Worm (Caenorhabditis elegans) whole organism, L3 larva: ENCODE data around the gene nhr-68.

ENCODE experiments used
- R02D3.7 ChIP-seq: fragments of 150-350 bp; optimal IDR thresholded peaks from 2 replicates; lab custom pipeline; 2014; ENCODE audit warnings: missing biosample characterization, missing genetic modification characterization
- ZK546.5 ChIP-seq: sonication (generic microtip); optimal IDR thresholded peaks from 2 replicates; lab custom pipeline; 2017; ENCODE audit warnings: missing biosample characterization, missing genetic modification characterization
- aly-2 ChIP-seq: fragments of 150-350 bp; optimal IDR thresholded peaks from 2 replicates; lab custom pipeline; 2014; ENCODE audit warnings: missing biosample characterization, missing genetic modification characterization
- ama-1 ChIP-seq: fragments of 150-350 bp; optimal IDR thresholded peaks from 2 replicates; lab custom pipeline; 2018
- ceh-16 ChIP-seq: sonication (generic microtip); optimal IDR thresholded peaks from 2 replicates; lab custom pipeline; 2017; ENCODE audit warnings: missing biosample characterization, missing genetic modification characterization
- ceh-28 ChIP-seq: fragments of 150-350 bp; optimal IDR thresholded peaks from 2 replicates; lab custom pipeline; 2014; ENCODE audit warnings: missing biosample characterization, missing genetic modification reagents, missing genetic modification characterization
- ceh-82 ChIP-seq: fragments of 150-350 bp; optimal IDR thresholded peaks from 2 replicates; lab custom pipeline; 2014; ENCODE audit warnings: missing biosample characterization, missing genetic modification characterization
- ceh-9 ChIP-seq: sonication (generic microtip); optimal IDR thresholded peaks from 2 replicates; lab custom pipeline; 2018; ENCODE audit warnings: missing biosample characterization, missing genetic modification characterization
- daf-12 ChIP-seq: fragments of 150-350 bp; optimal IDR thresholded peaks from 2 replicates; lab custom pipeline; 2014; ENCODE audit warnings: missing biosample characterization, missing genetic modification reagents, missing genetic modification characterization
- egl-27 ChIP-seq: sonication (generic microtip); optimal IDR thresholded peaks from 4 replicates; lab custom pipeline; 2017; ENCODE audit warnings: missing biosample characterization, missing genetic modification reagents, missing genetic modification characterization
- egl-5 ChIP-seq: fragments of 150-350 bp; optimal IDR thresholded peaks from 2 replicates; lab custom pipeline; 2017; ENCODE audit warnings: missing biosample characterization, missing genetic modification reagents, missing genetic modification characterization, inconsistent platforms
- elt-1 ChIP-seq: fragments of 150-350 bp; optimal IDR thresholded peaks from 2 replicates; lab custom pipeline; 2014; ENCODE audit warnings: missing biosample characterization, missing genetic modification characterization
- elt-2 ChIP-seq: sonication (generic microtip); optimal IDR thresholded peaks from 2 replicates; lab custom pipeline; 2016; ENCODE audit warnings: missing genetic modification reagents, mild to moderate bottlenecking, missing genetic modification characterization, missing compliant biosample characterization
- elt-3 ChIP-seq, 3 experiments: fragments of 150-350 bp in 1 of 3; sonication (generic microtip) in 2 of 3; optimal IDR thresholded peaks; 2 replicates in 2 of 3; 4 replicates in 1 of 3; lab custom pipeline; 2014 to 2017; ENCODE audit warnings: missing biosample characterization in 3 of 3, missing genetic modification characterization in 3 of 3
- eor-1 ChIP-seq, 2 experiments: fragments of 150-350 bp; optimal IDR thresholded peaks; 2 replicates each; lab custom pipeline; 2014 to 2018; ENCODE audit warnings: missing biosample characterization in 2 of 2, missing genetic modification characterization in 2 of 2
- fkh-10 ChIP-seq: sonication (generic microtip); optimal IDR thresholded peaks from 2 replicates; lab custom pipeline; 2017; ENCODE audit warnings: missing biosample characterization, missing genetic modification reagents, missing genetic modification characterization
- fkh-2 ChIP-seq: fragments of 150-350 bp; optimal IDR thresholded peaks from 2 replicates; lab custom pipeline; 2014; ENCODE audit warnings: missing biosample characterization, missing genetic modification reagents, missing genetic modification characterization
- fos-1 ChIP-seq: fragments of 150-350 bp; optimal IDR thresholded peaks from 2 replicates; lab custom pipeline; 2014; ENCODE audit warnings: missing biosample characterization, missing genetic modification characterization
- hmg-11 ChIP-seq: sonication (generic microtip); optimal IDR thresholded peaks from 2 replicates; lab custom pipeline; 2016; ENCODE audit warnings: missing genetic modification characterization, missing compliant biosample characterization
- jun-1 ChIP-seq: fragments of 150-350 bp; optimal IDR thresholded peaks from 2 replicates; lab custom pipeline; 2014; ENCODE audit warnings: missing biosample characterization, missing genetic modification reagents, missing genetic modification characterization
- lin-15B ChIP-seq: fragments of 150-350 bp; optimal IDR thresholded peaks from 2 replicates; lab custom pipeline; 2014; ENCODE audit warnings: missing biosample characterization, missing genetic modification characterization
- lin-39 ChIP-seq: fragments of 150-350 bp; optimal IDR thresholded peaks from 2 replicates; lab custom pipeline; 2018; ENCODE audit warnings: missing biosample characterization, missing genetic modification reagents, missing genetic modification characterization
- lsy-12 ChIP-seq: sonication (generic microtip); optimal IDR thresholded peaks from 2 replicates; lab custom pipeline; 2016; ENCODE audit warnings: mild to moderate bottlenecking, missing genetic modification characterization, missing compliant biosample characterization
- mdl-1 ChIP-seq: fragments of 150-350 bp; optimal IDR thresholded peaks from 2 replicates; lab custom pipeline; 2014; ENCODE audit warnings: missing biosample characterization, missing genetic modification characterization
- mml-1 ChIP-seq: fragments of 150-350 bp; sonication (generic microtip); optimal IDR thresholded peaks from 3 replicates; lab custom pipeline; 2014; ENCODE audit warnings: missing biosample characterization, missing genetic modification characterization
- nfya-1 ChIP-seq: sonication (generic microtip); optimal IDR thresholded peaks from 2 replicates; lab custom pipeline; 2017; ENCODE audit warnings: missing genetic modification characterization, mild to moderate bottlenecking, missing compliant biosample characterization, antibody characterized with exemption, moderate library complexity; ENCODE audit not compliant: insufficient read depth
- nhr-11 ChIP-seq: fragments of 150-350 bp; optimal IDR thresholded peaks from 2 replicates; lab custom pipeline; 2014; ENCODE audit warnings: missing biosample characterization, missing genetic modification characterization
- nhr-12 ChIP-seq: fragments of 150-350 bp; optimal IDR thresholded peaks from 2 replicates; lab custom pipeline; 2014; ENCODE audit warnings: missing biosample characterization, missing genetic modification characterization
- nhr-23 ChIP-seq: fragments of 150-350 bp; optimal IDR thresholded peaks from 2 replicates; lab custom pipeline; 2014; ENCODE audit warnings: missing biosample characterization, missing genetic modification reagents, missing genetic modification characterization
- nhr-237 ChIP-seq: fragments of 150-350 bp; optimal IDR thresholded peaks from 2 replicates; lab custom pipeline; 2014; ENCODE audit warnings: missing biosample characterization, missing genetic modification characterization
- nhr-25 ChIP-seq: sonication (generic microtip); optimal IDR thresholded peaks from 2 replicates; lab custom pipeline; 2017; ENCODE audit warnings: missing biosample characterization, missing genetic modification characterization
- nhr-28 ChIP-seq: fragments of 150-350 bp; optimal IDR thresholded peaks from 2 replicates; lab custom pipeline; 2014; ENCODE audit warnings: missing biosample characterization, missing genetic modification characterization
- nhr-43 ChIP-seq: sonication (generic microtip); optimal IDR thresholded peaks from 2 replicates; lab custom pipeline; 2016; ENCODE audit warnings: mild to moderate bottlenecking, missing genetic modification characterization, missing compliant biosample characterization; ENCODE audit not compliant: poor library complexity, severe bottlenecking
- nhr-67 ChIP-seq: fragments of 150-350 bp; optimal IDR thresholded peaks from 2 replicates; lab custom pipeline; 2014; ENCODE audit warnings: missing biosample characterization, missing genetic modification characterization
- nhr-76 ChIP-seq: fragments of 150-350 bp; sonication (generic microtip); optimal IDR thresholded peaks from 5 replicates; lab custom pipeline; 2014; ENCODE audit warnings: missing biosample characterization, missing genetic modification characterization
- nhr-77 ChIP-seq: fragments of 150-350 bp; optimal IDR thresholded peaks from 2 replicates; lab custom pipeline; 2014; ENCODE audit warnings: missing biosample characterization, missing genetic modification characterization
- pha-4 ChIP-seq: fragments of 150-350 bp; optimal IDR thresholded peaks from 2 replicates; lab custom pipeline; 2014; ENCODE audit warnings: missing biosample characterization, missing genetic modification reagents, missing genetic modification characterization
- pqm-1 ChIP-seq: fragments of 150-350 bp; optimal IDR thresholded peaks from 2 replicates; lab custom pipeline; 2017; ENCODE audit warnings: missing biosample characterization, missing genetic modification characterization, inconsistent platforms
- sea-2 ChIP-seq: fragments of 150-350 bp; sonication (generic microtip); optimal IDR thresholded peaks from 4 replicates; lab custom pipeline; 2014; ENCODE audit warnings: missing biosample characterization, missing genetic modification reagents, missing genetic modification characterization
- skn-1 ChIP-seq: fragments of 150-350 bp; optimal IDR thresholded peaks from 2 replicates; lab custom pipeline; 2014; ENCODE audit warnings: missing biosample characterization, missing genetic modification characterization
- snpc-4 ChIP-seq: fragments of 150-350 bp; optimal IDR thresholded peaks from 2 replicates; lab custom pipeline; 2014; ENCODE audit warnings: missing biosample characterization, missing genetic modification characterization
- tbx-2 ChIP-seq: sonication (generic microtip); optimal IDR thresholded peaks from 2 replicates; lab custom pipeline; 2016; ENCODE audit warnings: mild to moderate bottlenecking, missing genetic modification characterization, missing compliant biosample characterization
- unc-39 ChIP-seq: sonication (generic microtip); optimal IDR thresholded peaks from 4 replicates; lab custom pipeline; 2017; ENCODE audit warnings: missing biosample characterization, missing genetic modification characterization
- unc-62 ChIP-seq: fragments of 150-350 bp; sonication (generic microtip); optimal IDR thresholded peaks from 4 replicates; lab custom pipeline; 2014; ENCODE audit warnings: missing biosample characterization, missing genetic modification reagents, missing genetic modification characterization
- zag-1 ChIP-seq: fragments of 150-350 bp; optimal IDR thresholded peaks from 2 replicates; lab custom pipeline; 2014; ENCODE audit warnings: missing biosample characterization, missing genetic modification characterization
- ztf-11 ChIP-seq: fragments of 150-350 bp; optimal IDR thresholded peaks from 2 replicates; lab custom pipeline; 2014; ENCODE audit warnings: missing biosample characterization, missing genetic modification characterization
- ztf-4 ChIP-seq: fragments of 150-350 bp; optimal IDR thresholded peaks from 2 replicates; lab custom pipeline; 2014; ENCODE audit warnings: missing biosample characterization, missing genetic modification characterization

Gene nhr-68

DNA sequence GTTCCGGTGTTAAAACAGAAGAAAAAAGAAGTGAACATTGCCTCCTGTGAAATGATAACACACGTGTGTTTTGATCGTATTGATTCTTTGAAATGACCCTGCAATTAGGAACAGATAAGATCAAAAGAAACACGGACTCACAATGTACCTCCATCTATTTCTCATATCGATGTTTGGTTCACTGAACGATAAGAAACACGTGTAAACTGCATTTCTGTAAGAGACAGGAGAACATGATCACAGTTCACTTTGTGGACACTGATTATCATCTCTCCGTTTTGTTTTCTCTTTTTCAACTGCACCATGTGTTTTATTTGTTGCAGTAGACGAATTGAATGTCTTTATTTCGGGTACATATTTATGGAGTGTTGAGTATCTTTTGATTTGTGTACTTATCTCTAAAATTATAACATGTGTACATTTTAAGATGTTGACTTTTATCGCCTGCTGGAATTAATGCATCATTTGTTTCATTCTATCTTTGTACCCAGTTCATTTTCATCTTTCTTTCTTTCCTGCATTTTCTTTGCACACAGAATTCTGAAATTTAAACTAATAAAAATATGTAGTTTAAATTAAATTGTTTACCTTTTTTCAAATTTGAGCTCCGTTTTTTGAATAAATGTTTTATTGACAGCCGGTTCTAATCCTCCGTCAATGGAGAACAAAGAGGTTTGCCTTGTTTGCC lies at the start of gene nhr-68, which contains the start of gene H12C20.7:
nhr-68 (plus strand) TSS at position 638 of the 688 bp plus-strand sequence.
H12C20.7 (minus strand) TSS at position 188 of the 688 bp plus-strand sequence.
- peak; percentile 48 for TF ChIP-seq nhr-28 (tag; lab: Kevin White, UChicago)
- TF ChIP-seq elt-1, result peak; percentile 50
- TF ChIP-seq daf-12 (tag; lab: Kevin White, UChicago), result no peak
- no peak for TF ChIP-seq hmg-11
- peak; percentile 52 for TF ChIP-seq ceh-28 (tag; lab: Kevin White, UChicago)
- TF ChIP-seq fkh-2, result no peak
- no peak for TF ChIP-seq zag-1
- TF ChIP-seq nhr-11 (tag; lab: Kevin White, UChicago), result no peak
- TF ChIP-seq jun-1 (tag; lab: Kevin White, UChicago), result peak; percentile 91
- TF ChIP-seq nhr-76 (tag; lab: Kevin White, UChicago), result peak; percentile 9
- peak; percentile 93 for TF ChIP-seq nhr-23 (tag; lab: Kevin White, UChicago)
- TF ChIP-seq elt-2 (tag; lab: Kevin White, UChicago), result peak; percentile 99
- TF ChIP-seq R02D3.7 (tag; lab: Kevin White, UChicago), result peak; percentile 50
- no peak for TF ChIP-seq nhr-67
- peak in 2 of 3 experiments; percentile 75 to 77 for TF ChIP-seq elt-3 (tag; optimal IDR thresholded peaks at IDR 0.05; lab: Kevin White, UChicago)
- TF ChIP-seq eor-1 (tag; optimal IDR thresholded peaks at IDR 0.05; lab: Kevin White, UChicago), result no peak
- peak; percentile 31 for TF ChIP-seq nhr-77
- no peak for TF ChIP-seq egl-5
- TF ChIP-seq ceh-16 (tag; lab: Kevin White, UChicago), result no peak
- peak; percentile 95 for TF ChIP-seq lsy-12 (tag; lab: Kevin White, UChicago)
- peak; percentile 95 for TF ChIP-seq pha-4 (tag; lab: Kevin White, UChicago)
- TF ChIP-seq egl-27 (tag; lab: Kevin White, UChicago), result peak; percentile 72
- TF ChIP-seq sea-2 (GFP tag; lab: Kevin White, UChicago), result no peak
- TF ChIP-seq nhr-12 (tag; lab: Kevin White, UChicago), result no peak
- TF ChIP-seq unc-39 (tag; lab: Kevin White, UChicago), result no peak
- TF ChIP-seq mdl-1 (tag; lab: Kevin White, UChicago), result peak; percentile 76
- TF ChIP-seq nhr-43, result peak; percentile 99
- TF ChIP-seq ama-1 (lab: Kevin White, UChicago), result no peak
- peak; percentile 52 for TF ChIP-seq ztf-4 (tag; lab: Kevin White, UChicago)
- peak; percentile 23 for TF ChIP-seq lin-15B (tag; lab: Kevin White, UChicago)
- TF ChIP-seq ztf-11 (tag; lab: Kevin White, UChicago), result no peak
- peak; percentile 22 for TF ChIP-seq unc-62 (GFP tag; lab: Kevin White, UChicago)
- no peak for TF ChIP-seq fkh-10 (GFP tag; lab: Kevin White, UChicago)
- TF ChIP-seq skn-1 (tag; lab: Kevin White, UChicago), result peak; percentile 77
- peak; percentile 60 for TF ChIP-seq fos-1 (tag; lab: Kevin White, UChicago)
- no peak for TF ChIP-seq aly-2
- peak; percentile 94 for TF ChIP-seq nhr-25 (tag; lab: Kevin White, UChicago)
- no peak for TF ChIP-seq ZK546.5 (tag; lab: Kevin White, UChicago)
- TF ChIP-seq snpc-4, result no peak
- TF ChIP-seq pqm-1 (tag; lab: Kevin White, UChicago), result peak; percentile 99
- TF ChIP-seq ceh-9, result no peak
- TF ChIP-seq ceh-82 (tag; lab: Kevin White, UChicago), result no peak
- TF ChIP-seq lin-39, result no peak
- peak; percentile 65 for TF ChIP-seq nfya-1 (tag; lab: Kevin White, UChicago)
- no peak for TF ChIP-seq mml-1 (tag; lab: Kevin White, UChicago)
- TF ChIP-seq nhr-237 (tag; lab: Kevin White, UChicago), result no peak
- peak; percentile 87 for TF ChIP-seq tbx-2 (tag; lab: Kevin White, UChicago)
